Fruit fly (Drosophila melanogaster) whole organism, pupa: Measurements from ENCODE around the gene Bro.

Experiments used
- CG10348 ChIP-seq: fragments of 200-800 bp; sonication (Bioruptor generic); IDR thresholded peaks from 2 replicates; pipeline ENCODE4 v1.3.6; 2022; ENCODE audit warnings: missing biosample characterization, missing genetic modification characterization
- CG12605 ChIP-seq: fragments of 200-800 bp; sonication (Bioruptor generic); IDR thresholded peaks from 2 replicates; pipeline ENCODE4 v1.3.6; 2022; ENCODE audit warnings: missing biosample characterization, missing genetic modification characterization
- CG13204 ChIP-seq: fragments of 200-800 bp; sonication (Bioruptor generic); optimal IDR thresholded peaks from 2 replicates; lab custom pipeline; 2018; ENCODE audit warnings: missing biosample characterization, mild to moderate bottlenecking, missing genetic modification characterization, moderate library complexity
- CG14655 ChIP-seq: fragments of 200-800 bp; sonication (Bioruptor generic); optimal IDR thresholded peaks from 3 replicates; lab custom pipeline; 2017; ENCODE audit warnings: mild to moderate bottlenecking, missing biosample characterization, missing genetic modification reagents, missing genetic modification characterization
- CG15710 ChIP-seq: fragments of 200-800 bp; sonication (Bioruptor generic); optimal IDR thresholded peaks from 2 replicates; lab custom pipeline; 2018; ENCODE audit warnings: missing biosample characterization, mild to moderate bottlenecking, missing genetic modification characterization, moderate library complexity
- CG17806 ChIP-seq: fragments of 200-800 bp; sonication (Bioruptor generic); optimal IDR thresholded peaks from 2 replicates; lab custom pipeline; 2018; ENCODE audit warnings: missing biosample characterization, mild to moderate bottlenecking, missing genetic modification characterization, moderate library complexity
- CG32121 ChIP-seq: fragments of 200-800 bp; sonication (Bioruptor generic); IDR thresholded peaks from 2 replicates; pipeline ENCODE4 v1.3.6; 2022; ENCODE audit warnings: missing biosample characterization, missing genetic modification characterization
- CG34367 ChIP-seq: fragments of 200-800 bp; sonication (Bioruptor generic); optimal IDR thresholded peaks from 2 replicates; lab custom pipeline; 2018; ENCODE audit warnings: missing biosample characterization, mild to moderate bottlenecking, missing genetic modification characterization
- CG8159 ChIP-seq: fragments of 200-800 bp; sonication (Bioruptor generic); optimal IDR thresholded peaks from 3 replicates; lab custom pipeline; 2018; ENCODE audit warnings: missing biosample characterization, mild to moderate bottlenecking, missing genetic modification characterization, moderate library complexity
- CG8301 ChIP-seq: fragments of 200-800 bp; sonication (Bioruptor generic); optimal IDR thresholded peaks from 2 replicates; lab custom pipeline; 2018; ENCODE audit warnings: missing biosample characterization, mild to moderate bottlenecking, missing genetic modification characterization
- CG9948 ChIP-seq: fragments of 200-800 bp; sonication (Bioruptor generic); optimal IDR thresholded peaks from 2 replicates; lab custom pipeline; 2018; ENCODE audit warnings: missing biosample characterization, mild to moderate bottlenecking, missing genetic modification characterization, moderate library complexity
- D1 ChIP-seq: fragments of 200-800 bp; sonication (Bioruptor generic); optimal IDR thresholded peaks from 2 replicates; lab custom pipeline; 2018; ENCODE audit warnings: missing biosample characterization, mild to moderate bottlenecking, missing genetic modification characterization, moderate library complexity
- EcR ChIP-seq: fragments of 200-800 bp; sonication (Bioruptor generic); optimal IDR thresholded peaks from 3 replicates; lab custom pipeline; 2019; ENCODE audit warnings: missing biosample characterization, missing genetic modification characterization, mild to moderate bottlenecking, moderate library complexity, missing genetic modification reagents
- Ets98B ChIP-seq: fragments of 200-800 bp; sonication (Bioruptor generic); IDR thresholded peaks from 2 replicates; pipeline ENCODE4 v1.3.6; 2022; ENCODE audit warnings: missing biosample characterization, missing genetic modification characterization
- Pif1A ChIP-seq: fragments of 200-800 bp; sonication (Bioruptor generic); optimal IDR thresholded peaks from 3 replicates; lab custom pipeline; 2016; ENCODE audit warnings: missing biosample characterization, missing genetic modification characterization
- Pif1B ChIP-seq: fragments of 200-800 bp; sonication (Bioruptor generic); optimal IDR thresholded peaks from 3 replicates; lab custom pipeline; 2016; ENCODE audit warnings: missing biosample characterization, missing genetic modification characterization
- Snoo ChIP-seq: fragments of 200-800 bp; sonication (Bioruptor generic); optimal IDR thresholded peaks from 3 replicates; lab custom pipeline; 2017; ENCODE audit warnings: missing biosample characterization, mild to moderate bottlenecking, missing genetic modification characterization, inconsistent platforms
- fd96Ca ChIP-seq: fragments of 200-800 bp; sonication (Bioruptor generic); IDR thresholded peaks from 3 replicates; pipeline ENCODE4 v1.3.6; 2022; ENCODE audit warnings: missing biosample characterization, missing genetic modification characterization
- gl ChIP-seq: fragments of 200-800 bp; sonication (Bioruptor generic); optimal IDR thresholded peaks from 2 replicates; lab custom pipeline; 2018; ENCODE audit warnings: missing biosample characterization, mild to moderate bottlenecking, missing genetic modification characterization
- rn ChIP-seq: fragments of 200-800 bp; sonication (Bioruptor generic); IDR thresholded peaks from 2 replicates; pipeline ENCODE4 v1.3.6; 2022; ENCODE audit warnings: missing biosample characterization, missing genetic modification characterization

Bro gene

dm6 chr3L:1615701-1616100, 32.0 kb upstream of the Bro start, which contains the start of gene CG12105:
Gene CG12105, minus strand, starts transcription at chr3L:1615801.
- TF ChIP-seq CG14655 (GFP tag; lab: Kevin White, UChicago) (no peak), D1 (tag; lab: Kevin White, UChicago) (no peak), Pif1A (GFP tag; lab: Kevin White, UChicago) (no peak), EcR (no peak), CG10348 (GFP tag; lab: Robert Waterston, UW) (no peak), CG15710 (tag; lab: Kevin White, UChicago) (no peak), CG12605 (no peak)

- TF ChIP-seq CG8159 (tag; lab: Kevin White, UChicago) (peak; percentile 23), CG10348 (GFP tag; lab: Robert Waterston, UW) (no peak), CG9948 (tag; lab: Kevin White, UChicago) (no peak), Ets98B (GFP tag; lab: Robert Waterston, UW) (0 out of 2 replicates have a peak, but pooled peaks have one; percentile 17), CG15710 (tag; lab: Kevin White, UChicago) (peak; percentile 6)
These were observed 29.4 kb upstream of the Bro start, which contains the start of the genes CG13926, ABCB7 and CG33230 for dm6 chr3L:1618116-1618727. Gene CG13926, minus strand, starts transcription at chr3L:1618158. Gene ABCB7, plus strand, starts transcription at chr3L:1618414. Gene CG33230, plus strand, starts transcription at chr3L:1618414.

dm6 chr3L:1626924-1627323, 20.7 kb upstream of the Bro start:
- no peak for TF ChIP-seq CG32121
- TF ChIP-seq Pif1B (GFP tag; lab: Kevin White, UChicago): no peak
- peak; percentile 12 for TF ChIP-seq CG13204 (GFP tag; lab: Kevin White, UChicago)

dm6 chr3L:1628176-1628866, 19.3 kb upstream of the Bro start, which contains the start of gene CG13928:
Gene CG13928, minus strand, starts transcription at chr3L:1628377.
- TF ChIP-seq Ets98B (GFP tag; lab: Robert Waterston, UW): no peak
- TF ChIP-seq Snoo (tag; lab: Kevin White, UChicago): no peak
- peak; percentile 25 for TF ChIP-seq CG13204 (GFP tag; lab: Kevin White, UChicago)
- TF ChIP-seq EcR: no peak
- TF ChIP-seq, all 21 proteins: peak for 1

- no peak for TF ChIP-seq CG10348 (GFP tag; lab: Robert Waterston, UW)
- peak; percentile 39; the same call in 1 of the 2 replicates for TF ChIP-seq CG12605
- TF ChIP-seq EcR: no peak
- TF ChIP-seq Snoo (tag; lab: Kevin White, UChicago): no peak
- peak; percentile 6 for TF ChIP-seq CG15710 (tag; lab: Kevin White, UChicago)
- no peak for TF ChIP-seq Pif1A (GFP tag; lab: Kevin White, UChicago)
- TF ChIP-seq CG32121: no peak
- no peak for TF ChIP-seq CG17806 (tag; lab: Kevin White, UChicago)
- no peak for TF ChIP-seq gl (tag; lab: Kevin White, UChicago)
- TF ChIP-seq CG9948 (tag; lab: Kevin White, UChicago): no peak
- TF ChIP-seq rn: no peak
- TF ChIP-seq Pif1B (GFP tag; lab: Kevin White, UChicago): no peak
- TF ChIP-seq CG34367 (tag; lab: Kevin White, UChicago): peak; percentile 13
- TF ChIP-seq fd96Ca (GFP tag; lab: Robert Waterston, UW): no peak
- no peak for TF ChIP-seq CG8301 (tag; lab: Kevin White, UChicago)
- 0 out of 2 replicates have a peak, but pooled peaks have one; percentile 10 for TF ChIP-seq Ets98B (GFP tag; lab: Robert Waterston, UW)
These were observed 18.4 kb upstream of the Bro start, which contains the start of gene GC for dm6 chr3L:1629064-1629777. Gene GC, minus strand, starts transcription at chr3L:1629301.

dm6 chr3L:1636886-1637285, 10.8 kb upstream of the Bro start:
- TF ChIP-seq CG9948 (tag; lab: Kevin White, UChicago): no peak
- TF ChIP-seq rn: no peak
- no peak for TF ChIP-seq CG8301 (tag; lab: Kevin White, UChicago)
- TF ChIP-seq CG17806 (tag; lab: Kevin White, UChicago): no peak
- no peak for TF ChIP-seq Ets98B (GFP tag; lab: Robert Waterston, UW)
- TF ChIP-seq, all 21 proteins: peak for 0

- TF ChIP-seq D1 (tag; lab: Kevin White, UChicago): no peak
- no peak for TF ChIP-seq CG9948 (tag; lab: Kevin White, UChicago)
- TF ChIP-seq Pif1A (GFP tag; lab: Kevin White, UChicago): no peak
- no peak for TF ChIP-seq CG8159 (tag; lab: Kevin White, UChicago)
- TF ChIP-seq CG17806 (tag; lab: Kevin White, UChicago): no peak
- no peak for TF ChIP-seq gl (tag; lab: Kevin White, UChicago)
- no peak for TF ChIP-seq rn
- no peak for TF ChIP-seq CG8301 (tag; lab: Kevin White, UChicago)
These were observed 10.0 kb upstream of the Bro start, which contains the start of gene nSyb for dm6 chr3L:1637652-1638051. Gene nSyb, minus strand, starts transcription at chr3L:1637752.
